Fruit fly (Drosophila melanogaster) whole organism, adult: ENCODE results near the gene moon.
"Not testable (repeated sequence)": the region's sequence is repeated elsewhere in the genome, so short reads cannot be mapped to it uniquely, and the experiment has no call there.

Source experiments
- CG11617 ChIP-seq: fragments of 200-800 bp; sonication (Bioruptor generic); optimal IDR thresholded peaks from 2 replicates; lab custom pipeline; 2017; ENCODE audit warnings: mild to moderate bottlenecking, missing biosample characterization, missing genetic modification reagents, missing genetic modification characterization
- CG12768 ChIP-seq: fragments of 200-800 bp; sonication (Bioruptor generic); optimal IDR thresholded peaks from 2 replicates; lab custom pipeline; 2017; ENCODE audit warnings: missing biosample characterization, missing genetic modification characterization, mild to moderate bottlenecking, moderate library complexity, missing genetic modification reagents
- CG1620 ChIP-seq: fragments of 200-800 bp; sonication (Bioruptor generic); optimal IDR thresholded peaks from 2 replicates; lab custom pipeline; 2016; ENCODE audit warnings: missing biosample characterization, missing genetic modification characterization
- CG33017 ChIP-seq: fragments of 200-800 bp; sonication (Bioruptor generic); optimal IDR thresholded peaks from 2 replicates; lab custom pipeline; 2018; ENCODE audit warnings: missing biosample characterization, mild to moderate bottlenecking, missing genetic modification characterization, moderate library complexity
- CG7045 ChIP-seq: fragments of 200-800 bp; sonication (Bioruptor generic); optimal IDR thresholded peaks from 2 replicates; lab custom pipeline; 2017; ENCODE audit warnings: missing biosample characterization, mild to moderate bottlenecking, missing genetic modification characterization
- CG7101 ChIP-seq: fragments of 200-800 bp; sonication (Bioruptor generic); optimal IDR thresholded peaks from 2 replicates; lab custom pipeline; 2018; ENCODE audit warnings: missing biosample characterization, mild to moderate bottlenecking, missing genetic modification characterization, moderate library complexity
- Crg-1 ChIP-seq: fragments of 200-800 bp; sonication (Bioruptor generic); optimal IDR thresholded peaks from 2 replicates; lab custom pipeline; 2016; ENCODE audit warnings: missing biosample characterization, missing genetic modification characterization
- Hr96 ChIP-seq: fragments of 200-800 bp; sonication (Bioruptor generic); optimal IDR thresholded peaks from 2 replicates; lab custom pipeline; 2016; ENCODE audit warnings: missing biosample characterization, missing genetic modification characterization
- Mnt ChIP-seq: fragments of 200-800 bp; sonication (Bioruptor generic); optimal IDR thresholded peaks from 2 replicates; lab custom pipeline; 2016; ENCODE audit warnings: missing biosample characterization, mild to moderate bottlenecking, missing genetic modification characterization
- cnc ChIP-seq, 2 experiments: fragments of >200 bp; optimal IDR thresholded peaks; 2 replicates each; lab custom pipeline; 2017
- kay ChIP-seq: fragments of 200-800 bp; sonication (Bioruptor generic); peaks from one replicate; lab custom pipeline; 2016; ENCODE audit warnings: missing biosample characterization, missing genetic modification characterization, borderline replicate concordance
- ovo ChIP-seq: fragments of 200-800 bp; sonication (Bioruptor generic); optimal IDR thresholded peaks from 2 replicates; lab custom pipeline; 2016; ENCODE audit warnings: missing biosample characterization, missing genetic modification characterization
- tj ChIP-seq: fragments of 200-800 bp; sonication (Bioruptor generic); optimal IDR thresholded peaks from 3 replicates; lab custom pipeline; 2017; ENCODE audit warnings: missing biosample characterization, mild to moderate bottlenecking, missing genetic modification characterization, moderate library complexity

DNA sequence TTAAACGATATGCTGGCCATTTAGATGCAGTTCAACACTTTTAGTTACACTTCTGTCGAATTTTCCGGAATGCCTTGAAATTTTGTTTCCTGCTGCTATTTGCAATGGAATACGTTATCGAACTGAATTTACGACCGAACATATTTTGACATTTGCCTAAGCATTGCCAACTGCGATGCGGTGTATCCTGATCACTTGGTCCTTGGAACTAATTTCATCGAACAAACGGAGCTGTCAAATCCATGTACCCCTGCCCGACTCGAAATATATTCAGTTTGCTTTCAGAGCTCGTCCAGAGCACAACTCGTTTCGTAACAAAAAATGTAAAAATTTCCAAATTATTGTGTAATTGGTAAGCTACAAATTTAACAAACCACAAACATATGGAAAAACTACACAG is 14.3 kb upstream of the moon start, which contains the start of gene CG15734:
- not testable (repeated sequence) for TF ChIP-seq Hr96 (GFP tag; lab: Kevin White, UChicago); CG33017 (tag; lab: Kevin White, UChicago); cnc (optimal IDR thresholded peaks at IDR 0.05; lab: Kevin White, UChicago); CG11617 (GFP tag; lab: Kevin White, UChicago); tj; ovo (GFP tag; lab: Kevin White, UChicago); Crg-1 (GFP tag; lab: Kevin White, UChicago); CG7101 (tag; lab: Kevin White, UChicago); CG7045; CG1620; kay (GFP tag; lab: Kevin White, UChicago); Mnt (GFP tag; lab: Kevin White, UChicago); CG12768 (GFP tag; lab: Kevin White, UChicago)
